Fruit fly (Drosophila melanogaster): ENCODE measurements around the gene CG7888.

CG7888 gene

dm6 chr3L:11093046-11093520 is 39.2 kb downstream of the CG7888 start, which contains the start of gene JIL-1 (continued):
- TF ChIP-seq Stat92E (GFP tag; optimal IDR thresholded peaks at IDR 0.05) (peak in 1 of 3 experiments; percentile 43), CG6254 (GFP tag; optimal IDR thresholded peaks at IDR 0.05) (no peak), HHEX (GFP tag; optimal IDR thresholded peaks at IDR 0.05) (peak; percentile 20), sens (GFP tag) (peak; percentile 84), CG32767 (GFP tag; IDR thresholded peaks at IDR 0.05) (0 out of 2 replicates have a peak, but pooled peaks have one; percentile 29), CG6854 (GFP tag; optimal IDR thresholded peaks at IDR 0.05) (no peak), tx (GFP tag; optimal IDR thresholded peaks at IDR 0.05) (peak; percentile 6), toy (GFP tag; IDR thresholded peaks at IDR 0.05) (peak; percentile 43; the same call in 1 of the 2 replicates), crp (GFP tag; optimal IDR thresholded peaks at IDR 0.05) (peak in 1 of 2 experiments; percentile 64), CG6272 (GFP tag; IDR thresholded peaks at IDR 0.05) (peak; percentile 94), unc-4 (GFP tag; IDR thresholded peaks at IDR 0.05; ENCODE audit: partially characterized antibody) (peak; percentile 87), fd64A (GFP tag; optimal IDR thresholded peaks at IDR 0.05) (no peak), Drgx (GFP tag; IDR thresholded peaks at IDR 0.05) (peak; percentile 24; the same call in 1 of the 2 replicates), CG5953 (GFP tag; IDR thresholded peaks at IDR 0.05) (peak; percentile 56), CG8281 (tag; optimal IDR thresholded peaks at IDR 0.05) (no peak), ind (GFP tag; optimal IDR thresholded peaks at IDR 0.05) (peak; percentile 64), scrt (GFP tag; optimal IDR thresholded peaks at IDR 0.05) (no peak), CG15514 (GFP tag; optimal IDR thresholded peaks at IDR 0.05) (peak; percentile 53), Ptx1 (GFP tag; IDR thresholded peaks at IDR 0.05) (peak; percentile 80), Hey (tag; optimal IDR thresholded peaks at IDR 0.05) (no peak), ATbp (GFP tag; optimal IDR thresholded peaks at IDR 0.05) (no peak), Camta (GFP tag; optimal IDR thresholded peaks at IDR 0.05) (peak; percentile 37), bbx (GFP tag; IDR thresholded peaks at IDR 0.05; ENCODE audit: partially characterized antibody) (peak; percentile 89), CG4730 (GFP tag; IDR thresholded peaks at IDR 0.05) (peak; percentile 50), rib (GFP tag; IDR thresholded peaks at IDR 0.05) (peak; percentile 50), CG16813 (GFP tag; IDR thresholded peaks at IDR 0.05; ENCODE audit: partially characterized antibody) (peak; percentile 89), Dip2 (GFP tag; IDR thresholded peaks at IDR 0.05) (no peak), CG2120 (GFP tag; optimal IDR thresholded peaks at IDR 0.05) (peak; percentile 85), Doc3 (GFP tag; IDR thresholded peaks at IDR 0.05; ENCODE audit: partially characterized antibody) (peak; percentile 69), sim (GFP tag; IDR thresholded peaks at IDR 0.05) (no peak), CG10147 (GFP tag; optimal IDR thresholded peaks at IDR 0.05) (peak; percentile 53), Deaf1 (tag; optimal IDR thresholded peaks at IDR 0.05) (peak; percentile 6), CG13287 (GFP tag; IDR thresholded peaks at IDR 0.05; ENCODE audit: partially characterized antibody) (peak; percentile 88), oc (tag; optimal IDR thresholded peaks at IDR 0.05) (peak; percentile 17), fd102C (GFP tag; optimal IDR thresholded peaks at IDR 0.05) (no peak), CG17385 (GFP tag; optimal IDR thresholded peaks at IDR 0.05) (peak; percentile 44), grau (tag; optimal IDR thresholded peaks at IDR 0.05) (peak; percentile 66), ssp (GFP tag; IDR thresholded peaks at IDR 0.05) (peak; percentile 57), B-H1 (GFP tag; IDR thresholded peaks at IDR 0.05) (no peak), CG9797 (GFP tag; optimal IDR thresholded peaks at IDR 0.05) (peak; percentile 18), btn (GFP tag; optimal IDR thresholded peaks at IDR 0.05) (no peak), Ada2b (GFP tag; IDR thresholded peaks at IDR 0.05) (peak; percentile 66), cad (GFP tag; optimal IDR thresholded peaks at IDR 0.05) (no peak), HmgD (GFP tag; optimal IDR thresholded peaks at IDR 0.05) (no peak), caup (GFP tag; optimal IDR thresholded peaks at IDR 0.05; ENCODE audit: severe bottlenecking) (peak; percentile 29), CG30020 (tag; optimal IDR thresholded peaks at IDR 0.05) (peak; percentile 33), Nf-YB (GFP tag; optimal IDR thresholded peaks at IDR 0.05) (no peak), CG4424 (GFP tag; optimal IDR thresholded peaks at IDR 0.05) (peak; percentile 44), zen2 (GFP tag; IDR thresholded peaks at IDR 0.05; ENCODE audit: partially characterized antibody) (peak; percentile 38; the same call in 2 of the 3 replicates)

Measured in whole organism, embryonic.